Worm (Caenorhabditis elegans) whole organism, L4 larva: ENCODE results near the gene nmr-1.

Experiments used
- F44E2.7 ChIP-seq: fragments of 200-800 bp; sonication (Bioruptor generic); IDR thresholded peaks from 2 replicates; pipeline ENCODE4 v2.1.2; 2022; ENCODE audit warnings: missing genetic modification characterization, missing compliant biosample characterization
- ZK546.5 ChIP-seq, 2 experiments: sonication (generic microtip); optimal IDR thresholded peaks; 2 replicates each; lab custom pipeline; 2017; ENCODE audit warnings: missing biosample characterization in 2 of 2, missing genetic modification characterization in 2 of 2
- daf-12 ChIP-seq: fragments of 150-350 bp; optimal IDR thresholded peaks from 2 replicates; lab custom pipeline; 2014; ENCODE audit warnings: missing biosample characterization, missing genetic modification reagents, missing genetic modification characterization
- hlh-11 ChIP-seq: fragments of 200-800 bp; sonication (Bioruptor generic); optimal IDR thresholded peaks from 2 replicates; lab custom pipeline; 2018; ENCODE audit warnings: mild to moderate bottlenecking, missing genetic modification characterization, missing compliant biosample characterization
- nhr-41 ChIP-seq: fragments of 200-800 bp; sonication (Bioruptor generic); IDR thresholded peaks from 2 replicates; pipeline ENCODE4 v1.3.6; 2022; ENCODE audit warnings: missing genetic modification reagents, missing genetic modification characterization, missing compliant biosample characterization
- unc-39 ChIP-seq: sonication (generic microtip); optimal IDR thresholded peaks from 2 replicates; lab custom pipeline; 2017; ENCODE audit warnings: missing biosample characterization, missing genetic modification characterization

- TF ChIP-seq unc-39 (tag; lab: Kevin White, UChicago), result no peak
- TF ChIP-seq ZK546.5 (tag; optimal IDR thresholded peaks at IDR 0.05; lab: Kevin White, UChicago), result no peak
- TF ChIP-seq hlh-11 (tag; lab: Kevin White, UChicago), result no peak
- no peak for TF ChIP-seq daf-12 (tag; lab: Kevin White, UChicago)
- TF ChIP-seq nhr-41, result no peak
- no peak for TF ChIP-seq F44E2.7
Observed at ce11 chrII:5449620-5450019, 3.2 kb upstream of the nmr-1 start.
